Worm (Caenorhabditis elegans) whole organism, early embryonic: Measurements from ENCODE around the gene F19C7.4.

Source experiments
- B0310.2 ChIP-seq: sonication (generic microtip); optimal IDR thresholded peaks from 2 replicates; lab custom pipeline; 2016; ENCODE audit warnings: mild to moderate bottlenecking, missing genetic modification characterization, missing compliant biosample characterization
- F13C5.2 ChIP-seq: sonication (generic microtip); optimal IDR thresholded peaks from 2 replicates; lab custom pipeline; 2017; ENCODE audit warnings: mild to moderate bottlenecking, missing genetic modification characterization, inconsistent platforms, missing compliant biosample characterization
- aly-1 ChIP-seq: sonication (generic microtip); optimal IDR thresholded peaks from 2 replicates; lab custom pipeline; 2016; ENCODE audit warnings: missing genetic modification characterization, missing compliant biosample characterization
- ama-1 ChIP-seq: fragments of 150-350 bp; optimal IDR thresholded peaks from 2 replicates; lab custom pipeline; 2014
- ceh-13 ChIP-seq: fragments of 200-800 bp; sonication (Bioruptor generic); optimal IDR thresholded peaks from 2 replicates; lab custom pipeline; 2018; ENCODE audit warnings: mild to moderate bottlenecking, missing genetic modification characterization, missing compliant biosample characterization
- ceh-36 ChIP-seq: sonication (generic microtip); optimal IDR thresholded peaks from 2 replicates; lab custom pipeline; 2016; ENCODE audit warnings: missing genetic modification characterization, inconsistent platforms, missing compliant biosample characterization
- ets-7 ChIP-seq: sonication (generic microtip); optimal IDR thresholded peaks from 2 replicates; lab custom pipeline; 2016; ENCODE audit warnings: missing genotype, missing genetic modification characterization, missing compliant biosample characterization
- flt-1 ChIP-seq: fragments of 200-800 bp; sonication (Bioruptor generic); IDR thresholded peaks from 2 replicates; pipeline ENCODE4 v1.3.6; 2022; ENCODE audit warnings: missing genetic modification characterization, missing compliant biosample characterization
- hmbx-1 ChIP-seq: sonication (generic microtip); optimal IDR thresholded peaks from 2 replicates; lab custom pipeline; 2016; ENCODE audit warnings: mild to moderate bottlenecking, missing genetic modification characterization, missing compliant biosample characterization
- hmg-4 ChIP-seq: fragments of 200-800 bp; sonication (Bioruptor generic); optimal IDR thresholded peaks from 2 replicates; lab custom pipeline; 2018; ENCODE audit warnings: mild to moderate bottlenecking, missing genetic modification characterization, missing compliant biosample characterization
- hnd-1 ChIP-seq: sonication (generic microtip); optimal IDR thresholded peaks from 2 replicates; lab custom pipeline; 2016; ENCODE audit warnings: missing genetic modification characterization, missing compliant biosample characterization
- pes-1 ChIP-seq: fragments of 200-800 bp; sonication (Bioruptor generic); IDR thresholded peaks from 2 replicates; pipeline ENCODE4 v1.3.6; 2022; ENCODE audit warnings: missing genetic modification reagents, missing genetic modification characterization, missing compliant biosample characterization
- scrt-1 ChIP-seq: fragments of 200-800 bp; sonication (Bioruptor generic); IDR thresholded peaks from 2 replicates; pipeline ENCODE4 v1.3.6; 2022; ENCODE audit warnings: missing genetic modification characterization, missing compliant biosample characterization
- sea-1 ChIP-seq: fragments of 200-800 bp; sonication (Bioruptor generic); conservative IDR thresholded peaks from 2 replicates; pipeline ENCODE4 v1.3.6; 2022; ENCODE audit warnings: missing genetic modification characterization, missing compliant biosample characterization
- tbx-11 ChIP-seq: fragments of 200-800 bp; sonication (Bioruptor generic); IDR thresholded peaks from 2 replicates; pipeline ENCODE4 v1.3.6; 2022; ENCODE audit warnings: missing genetic modification characterization, missing compliant biosample characterization
- tbx-37 ChIP-seq: fragments of 200-800 bp; sonication (Bioruptor generic); conservative IDR thresholded peaks from 2 replicates; pipeline ENCODE4 v1.3.6; 2022; ENCODE audit warnings: missing genetic modification reagents, missing genetic modification characterization, missing compliant biosample characterization
- tra-4 ChIP-seq: sonication (generic microtip); optimal IDR thresholded peaks from 2 replicates; lab custom pipeline; 2017; ENCODE audit warnings: missing genetic modification characterization, missing compliant biosample characterization

Gene F19C7.4

DNA sequence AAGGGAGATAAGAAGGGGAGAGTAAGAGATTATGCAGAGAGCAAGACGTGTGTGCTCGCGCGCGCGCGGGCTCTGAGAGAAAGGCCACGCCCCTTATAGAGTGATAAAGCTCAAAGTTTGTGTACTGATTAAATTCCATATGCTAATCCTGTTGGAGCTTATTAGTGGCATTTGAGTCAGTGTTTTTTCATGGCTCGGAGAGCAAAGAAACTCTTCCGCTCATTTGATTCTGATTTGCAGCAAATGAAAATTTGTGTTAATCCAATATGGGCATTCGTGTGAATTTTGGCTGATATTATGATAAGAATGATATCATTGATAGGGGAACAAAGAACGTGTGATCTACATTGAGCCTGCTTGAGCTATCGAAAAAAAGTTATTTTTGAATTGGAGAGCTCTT, 10.9 kb downstream of the F19C7.4 start:
- no peak for TF ChIP-seq ama-1 (lab: Kevin White, UChicago)
- TF ChIP-seq F13C5.2 (tag; lab: Kevin White, UChicago) = no peak
- no peak for TF ChIP-seq pes-1 (GFP tag; lab: Robert Waterston, UW)
- TF ChIP-seq hmg-4 = no peak
- TF ChIP-seq flt-1 (GFP tag; lab: Robert Waterston, UW) = no peak
- no peak for TF ChIP-seq tbx-11 (GFP tag; lab: Robert Waterston, UW)
- TF ChIP-seq ceh-13 (GFP tag; lab: Kevin White, UChicago) = no peak
- TF ChIP-seq sea-1 (GFP tag; lab: Robert Waterston, UW) = no peak
- no peak for TF ChIP-seq tra-4 (tag; lab: Kevin White, UChicago)
- no peak for TF ChIP-seq aly-1 (tag; lab: Kevin White, UChicago)
- no peak for TF ChIP-seq hmbx-1 (tag; lab: Kevin White, UChicago)
- no peak for TF ChIP-seq hnd-1 (tag; lab: Kevin White, UChicago)

DNA sequence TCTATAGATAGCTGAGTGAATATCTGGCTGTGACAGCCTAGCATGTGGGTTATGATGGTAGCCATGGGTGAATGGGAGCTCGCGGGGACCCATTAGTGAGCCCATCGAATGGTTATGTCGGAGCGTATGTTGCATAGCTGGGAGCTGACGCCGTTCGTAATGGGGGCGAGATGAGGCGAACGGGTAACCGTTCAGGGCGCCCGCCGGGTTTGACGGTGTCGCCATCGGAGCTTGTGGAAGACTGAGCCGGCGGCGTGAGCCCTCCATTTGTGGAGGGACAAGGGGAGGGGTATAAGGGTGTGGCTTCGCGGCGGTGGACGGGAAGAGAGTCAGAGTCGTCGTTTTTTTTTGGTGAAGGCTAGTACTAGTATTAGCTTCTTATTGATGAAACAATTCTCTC, 21.2 kb downstream of the F19C7.4 start:
- no peak for TF ChIP-seq flt-1 (GFP tag; lab: Robert Waterston, UW)
- no peak for TF ChIP-seq F13C5.2 (tag; lab: Kevin White, UChicago)
- TF ChIP-seq B0310.2 (tag; lab: Kevin White, UChicago) = no peak
- no peak for TF ChIP-seq tra-4 (tag; lab: Kevin White, UChicago)
- TF ChIP-seq tbx-11 (GFP tag; lab: Robert Waterston, UW) = no peak
- TF ChIP-seq hmg-4 = no peak
- TF ChIP-seq scrt-1 (GFP tag; lab: Robert Waterston, UW) = no peak
- no peak for TF ChIP-seq pes-1 (GFP tag; lab: Robert Waterston, UW)
- TF ChIP-seq ceh-36 = no peak
- TF ChIP-seq sea-1 (GFP tag; lab: Robert Waterston, UW) = no peak
- TF ChIP-seq hnd-1 (tag; lab: Kevin White, UChicago) = no peak
- TF ChIP-seq tbx-37 (GFP tag; lab: Robert Waterston, UW) = no peak
- no peak for TF ChIP-seq hmbx-1 (tag; lab: Kevin White, UChicago)

DNA sequence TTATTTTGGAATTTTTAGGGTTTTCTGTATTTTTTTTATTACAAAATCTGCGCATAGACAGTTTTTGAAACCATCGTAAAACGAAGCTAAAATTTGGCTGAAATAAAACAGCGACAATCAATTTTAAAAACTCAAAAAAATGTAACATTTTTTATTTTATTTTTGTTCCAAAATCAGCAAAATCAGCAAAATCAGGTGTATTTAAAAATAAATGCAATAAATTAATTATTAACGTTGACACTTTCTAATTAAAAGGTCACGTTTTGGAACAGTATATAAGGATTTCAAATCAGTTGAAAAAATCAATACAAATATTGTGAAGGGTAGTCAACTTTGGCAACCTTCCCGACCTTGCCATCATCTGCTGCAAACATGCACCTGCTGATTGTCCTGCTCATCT, 30.7 kb downstream of the F19C7.4 start, which contains the start of gene R105.1:
Gene R105.1, plus strand, starts transcription at position 301 of the 400 bp plus-strand sequence.
- TF ChIP-seq hmbx-1 (tag; lab: Kevin White, UChicago) (no peak), ceh-13 (GFP tag; lab: Kevin White, UChicago) (no peak), ceh-36 (no peak), ama-1 (lab: Kevin White, UChicago) (no peak), hmg-4 (no peak), tbx-37 (GFP tag; lab: Robert Waterston, UW) (no peak), hnd-1 (tag; lab: Kevin White, UChicago) (no peak), pes-1 (GFP tag; lab: Robert Waterston, UW) (no peak), scrt-1 (GFP tag; lab: Robert Waterston, UW) (no peak), F13C5.2 (tag; lab: Kevin White, UChicago) (no peak), ets-7 (tag; lab: Kevin White, UChicago) (no peak), aly-1 (tag; lab: Kevin White, UChicago) (no peak), tbx-11 (GFP tag; lab: Robert Waterston, UW) (no peak), tra-4 (tag; lab: Kevin White, UChicago) (no peak), flt-1 (GFP tag; lab: Robert Waterston, UW) (no peak), sea-1 (GFP tag; lab: Robert Waterston, UW) (no peak), B0310.2 (tag; lab: Kevin White, UChicago) (no peak)

DNA sequence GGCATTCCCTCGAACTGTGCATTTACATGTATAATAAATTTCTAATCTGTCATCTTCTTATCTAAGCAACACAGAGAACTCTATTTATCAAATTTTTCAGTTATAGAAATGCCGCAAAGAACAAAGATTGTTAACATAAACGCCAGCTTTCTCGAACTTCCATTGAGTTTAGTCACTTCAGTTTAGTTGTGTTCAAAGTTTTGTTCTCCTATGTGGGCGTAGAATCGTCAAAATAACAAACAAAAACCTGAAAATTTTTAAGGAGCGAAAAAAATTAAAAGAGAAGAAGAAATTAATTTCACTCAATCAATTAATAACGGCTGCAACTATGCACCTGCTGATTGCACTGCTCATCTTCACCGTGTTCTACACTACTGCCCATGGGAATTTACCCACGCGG, 33.3 kb downstream of the F19C7.4 start, which contains the start of gene R105.5:
Gene R105.5, plus strand, starts transcription at position 301 of the 400 bp plus-strand sequence.
- TF ChIP-seq hmbx-1 (tag; lab: Kevin White, UChicago) (no peak), flt-1 (GFP tag; lab: Robert Waterston, UW) (no peak), F13C5.2 (tag; lab: Kevin White, UChicago) (no peak), ama-1 (lab: Kevin White, UChicago) (no peak), sea-1 (GFP tag; lab: Robert Waterston, UW) (no peak), tbx-37 (GFP tag; lab: Robert Waterston, UW) (no peak), pes-1 (GFP tag; lab: Robert Waterston, UW) (no peak), hmg-4 (no peak), ceh-13 (GFP tag; lab: Kevin White, UChicago) (no peak), tra-4 (tag; lab: Kevin White, UChicago) (no peak), ceh-36 (no peak), tbx-11 (GFP tag; lab: Robert Waterston, UW) (no peak), hnd-1 (tag; lab: Kevin White, UChicago) (no peak), B0310.2 (tag; lab: Kevin White, UChicago) (no peak)

DNA sequence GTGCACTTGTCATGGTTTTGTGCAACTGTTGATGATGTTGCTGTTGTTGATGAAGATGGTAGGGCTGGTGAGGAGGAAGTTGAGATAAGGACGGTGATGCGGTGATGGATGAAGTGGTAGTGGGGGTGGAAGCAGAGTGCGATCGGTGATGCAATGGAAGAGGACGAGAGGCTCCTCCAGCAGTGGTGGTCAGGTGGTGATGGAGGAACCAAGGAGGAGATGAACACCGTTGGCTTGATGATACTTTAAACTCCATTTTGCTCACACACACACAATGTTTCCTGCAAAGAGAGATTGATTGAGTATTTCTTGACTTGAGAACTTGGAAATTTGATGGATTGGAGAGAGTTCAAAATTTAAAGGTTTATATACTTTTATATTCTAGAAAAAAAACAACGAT, 35.2 kb downstream of the F19C7.4 start, which contains the start of gene F19C7.8:
Gene F19C7.8, minus strand, starts transcription at position 256 of the 400 bp plus-strand sequence.
- TF ChIP-seq ceh-13 (GFP tag; lab: Kevin White, UChicago) (no peak), tbx-37 (GFP tag; lab: Robert Waterston, UW) (no peak), pes-1 (GFP tag; lab: Robert Waterston, UW) (no peak), flt-1 (GFP tag; lab: Robert Waterston, UW) (no peak), B0310.2 (tag; lab: Kevin White, UChicago) (no peak), hnd-1 (tag; lab: Kevin White, UChicago) (no peak), ceh-36 (no peak), ama-1 (lab: Kevin White, UChicago) (no peak), scrt-1 (GFP tag; lab: Robert Waterston, UW) (no peak), tbx-11 (GFP tag; lab: Robert Waterston, UW) (no peak), sea-1 (GFP tag; lab: Robert Waterston, UW) (no peak), hmbx-1 (tag; lab: Kevin White, UChicago) (no peak), hmg-4 (no peak), ets-7 (tag; lab: Kevin White, UChicago) (no peak), tra-4 (tag; lab: Kevin White, UChicago) (no peak)

DNA sequence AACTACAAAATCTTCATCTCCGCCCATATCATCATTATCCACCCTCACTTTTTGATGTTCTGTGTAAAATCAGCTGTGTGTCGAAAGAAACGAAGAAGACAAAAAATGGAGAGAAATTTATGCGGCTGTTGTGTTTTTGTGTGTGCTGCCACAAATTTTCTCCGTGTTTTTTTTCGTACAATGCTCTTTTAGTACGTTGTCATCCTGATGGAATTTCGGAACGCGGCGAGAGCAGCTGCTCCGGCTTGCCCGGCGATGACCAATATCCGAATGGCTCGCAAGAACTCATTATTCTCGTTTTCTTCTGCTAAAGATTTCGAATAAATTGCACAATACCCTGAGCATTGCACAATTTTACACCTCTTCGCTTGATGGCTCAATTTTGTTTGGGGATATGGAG, 36.7 kb downstream of the F19C7.4 start:
- no peak for TF ChIP-seq tbx-37 (GFP tag; lab: Robert Waterston, UW)
- TF ChIP-seq flt-1 (GFP tag; lab: Robert Waterston, UW) = no peak
- no peak for TF ChIP-seq ama-1 (lab: Kevin White, UChicago)
- no peak for TF ChIP-seq scrt-1 (GFP tag; lab: Robert Waterston, UW)
